Worm (Caenorhabditis elegans): ENCODE measurements around the gene ruvb-2.

ruvb-2 gene

DNA sequence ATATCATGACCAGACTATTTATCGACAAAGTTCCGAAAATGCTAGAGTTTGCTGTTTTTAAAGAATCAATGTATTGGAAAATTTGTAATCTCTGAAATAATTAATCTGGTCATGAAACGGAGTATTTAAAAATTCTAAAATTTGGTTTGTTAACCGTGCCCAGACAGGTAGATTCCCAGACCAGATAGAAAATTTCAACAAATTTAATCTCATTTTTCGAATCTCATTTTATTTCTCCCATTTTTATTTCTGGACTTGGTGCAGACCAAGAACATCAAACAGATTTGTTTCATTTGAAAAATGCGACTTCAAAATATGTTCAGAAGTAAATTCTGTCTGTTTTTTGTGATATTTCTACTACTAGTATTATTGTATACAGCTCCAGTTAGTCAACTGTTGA, 3.9 kb upstream of the ruvb-2 start, which contains the start of gene T22D1.1:
T22D1.1 (plus strand) TSS at position 301 of the 400 bp plus-strand sequence.
- TF ChIP-seq nhr-71 (tag; optimal IDR thresholded peaks at IDR 0.05) (no peak), fkh-4 (tag; optimal IDR thresholded peaks at IDR 0.05; ENCODE audit: borderline replicate concordance) (no peak), ceh-90 (tag; optimal IDR thresholded peaks at IDR 0.05) (no peak), fkh-10 (GFP tag; optimal IDR thresholded peaks at IDR 0.05) (no peak), lir-3 (tag; optimal IDR thresholded peaks at IDR 0.05; ENCODE audit: poor library complexity) (no peak), grh-1 (GFP tag; IDR thresholded peaks at IDR 0.05) (no peak), mep-1 (tag; optimal IDR thresholded peaks at IDR 0.05) (no peak), ceh-88 (GFP tag; IDR thresholded peaks at IDR 0.05) (no peak), ztf-11 (tag; optimal IDR thresholded peaks at IDR 0.05) (no peak), F16B12.6 (tag; optimal IDR thresholded peaks at IDR 0.05) (no peak), lin-15B (tag; optimal IDR thresholded peaks at IDR 0.05) (no peak)

DNA sequence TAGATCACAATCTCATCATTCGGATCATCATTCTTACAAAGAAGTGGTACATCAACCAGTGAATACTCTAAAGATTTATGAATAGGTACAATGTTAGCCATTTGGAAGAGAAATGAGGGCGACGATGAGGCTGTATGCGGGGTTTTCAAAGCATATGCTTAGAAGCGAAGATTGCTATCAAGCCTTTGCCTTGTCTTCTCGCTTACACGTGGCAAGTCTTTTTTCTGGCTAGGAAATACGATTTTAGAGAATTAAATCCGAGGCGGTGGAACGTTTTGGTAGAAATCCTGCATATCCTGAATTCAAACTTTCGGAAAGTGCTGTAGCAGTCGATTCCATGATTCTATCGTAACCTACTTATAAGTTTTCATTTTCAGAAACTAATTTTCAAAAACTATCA, 857 bp upstream of the ruvb-2 start, which contains the start of gene T22D1.18:
T22D1.18 (minus strand) TSS at position 101 of the 400 bp plus-strand sequence.
- TF ChIP-seq lin-35 (GFP tag; optimal IDR thresholded peaks at IDR 0.05) (no peak), nhr-85 (tag) (peak; percentile 67)

DNA sequence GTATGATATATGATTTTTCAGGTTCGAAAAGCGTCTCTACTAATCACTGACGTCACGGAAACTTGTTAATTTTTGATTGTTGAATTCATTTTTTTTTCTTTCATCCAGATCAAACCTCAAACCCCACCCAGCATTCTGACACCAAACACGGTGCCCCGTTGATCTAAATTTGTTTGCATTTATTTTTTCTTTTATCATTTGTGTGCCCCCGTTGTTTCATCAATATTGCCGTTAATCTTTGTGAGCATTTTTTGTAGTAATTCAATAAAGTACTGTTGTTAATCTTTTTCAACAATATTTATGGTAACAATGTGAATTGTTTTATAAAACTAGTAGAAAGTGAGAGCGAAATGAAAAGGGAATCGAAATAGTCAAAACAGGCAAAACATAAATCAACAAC, 2.4 kb downstream of the ruvb-2 start:
- TF ChIP-seq nhr-20 (tag; optimal IDR thresholded peaks at IDR 0.05) (no peak), grh-1 (GFP tag; IDR thresholded peaks at IDR 0.05) (no peak), ces-1 (GFP tag; optimal IDR thresholded peaks at IDR 0.05) (no peak), ceh-63 (GFP tag; optimal IDR thresholded peaks at IDR 0.05) (no peak), ceh-90 (tag; optimal IDR thresholded peaks at IDR 0.05) (no peak), irx-1 (tag; optimal IDR thresholded peaks at IDR 0.05) (no peak), isw-1 (GFP tag; IDR thresholded peaks at IDR 0.05) (no peak), lin-13 (GFP tag; optimal IDR thresholded peaks at IDR 0.05) (no peak)

DNA sequence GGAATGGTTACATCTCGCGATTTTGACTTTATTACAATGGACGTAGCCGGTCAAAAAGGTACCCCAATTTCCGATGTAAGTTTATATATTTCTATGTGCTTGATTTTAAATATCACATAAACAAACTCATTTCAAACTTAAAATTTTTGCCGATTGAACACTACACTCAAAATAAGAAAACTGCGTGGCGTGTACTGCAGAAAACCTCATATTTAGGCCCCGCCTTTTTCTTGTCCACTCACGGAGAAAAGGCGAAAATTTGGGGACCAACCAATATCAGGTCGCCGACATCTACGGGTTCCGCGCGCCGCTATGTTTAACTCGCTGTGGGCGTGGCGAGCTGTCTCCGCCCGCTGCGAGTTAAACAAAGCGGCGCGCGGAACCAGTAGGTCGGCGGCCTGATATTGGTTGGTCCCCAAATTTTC, 5.0 kb downstream of the ruvb-2 start:
- peak; percentile 8 for TF ChIP-seq nhr-85 (tag)
- TF ChIP-seq nhr-47 (tag; optimal IDR thresholded peaks at IDR 0.05) = peak; percentile 8
- TF ChIP-seq nhr-19 (GFP tag; conservative IDR thresholded peaks at IDR 0.05) = peak; percentile 52
- peak; percentile 71 for TF ChIP-seq snpc-4 (tag; optimal IDR thresholded peaks at IDR 0.05)

DNA sequence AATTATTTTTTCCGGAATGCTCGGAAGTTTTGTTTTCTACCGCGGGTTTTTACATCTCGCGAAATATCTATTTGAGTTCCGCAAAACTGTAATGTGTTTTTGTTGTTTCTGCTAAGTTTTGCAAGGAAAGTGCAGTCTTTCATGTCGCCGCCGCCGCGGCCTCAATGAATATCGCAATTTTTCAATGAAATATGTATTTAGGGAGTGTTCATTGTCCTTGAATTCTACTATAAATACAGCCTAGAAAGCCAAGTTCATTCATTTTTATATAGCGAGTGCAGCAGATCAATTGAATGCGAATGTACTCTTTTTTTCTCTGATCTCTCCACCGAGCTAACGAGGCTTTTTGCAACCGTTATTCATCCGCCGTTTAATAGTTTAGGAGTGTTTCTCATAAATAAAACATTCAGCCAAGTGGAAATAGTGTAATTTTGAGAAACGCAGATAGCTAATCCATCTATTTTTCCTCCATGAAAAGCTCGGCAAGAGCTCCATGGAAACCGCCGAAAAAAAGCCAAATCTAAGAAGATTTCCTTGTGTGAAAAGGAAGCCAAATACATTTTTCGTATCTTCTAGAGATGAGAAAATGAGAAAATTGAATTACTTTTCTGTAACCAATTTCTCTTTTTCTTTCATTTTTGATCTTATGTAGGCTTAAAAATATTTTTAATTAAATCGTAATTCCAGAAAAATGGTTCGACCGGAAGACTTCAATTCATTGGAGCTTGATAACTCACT, 6.2 kb downstream of the ruvb-2 start, which contains the start of gene T22D1.3:
T22D1.3 (plus strand) TSS at position 688 of the 738 bp plus-strand sequence.
- TF ChIP-seq unc-98 (GFP tag; IDR thresholded peaks at IDR 0.05) = no peak
- no peak for TF ChIP-seq mep-1 (tag; optimal IDR thresholded peaks at IDR 0.05)
- peak; percentile 46 for TF ChIP-seq dsc-1 (tag; optimal IDR thresholded peaks at IDR 0.05)
- TF ChIP-seq nhr-12 (tag; optimal IDR thresholded peaks at IDR 0.05) = no peak
- no peak for TF ChIP-seq nhr-237 (tag; optimal IDR thresholded peaks at IDR 0.05)
- no peak for TF ChIP-seq irx-1 (tag; optimal IDR thresholded peaks at IDR 0.05)
- TF ChIP-seq Y116A8C.19 (tag; optimal IDR thresholded peaks at IDR 0.05; ENCODE audit: borderline replicate concordance) = no peak
- TF ChIP-seq snu-23 (GFP tag; optimal IDR thresholded peaks at IDR 0.05) = no peak
- no peak for TF ChIP-seq ceh-8 (GFP tag; optimal IDR thresholded peaks at IDR 0.05)
- no peak for TF ChIP-seq unc-130 (tag; optimal IDR thresholded peaks at IDR 0.05)
- TF ChIP-seq nhr-76 (tag; optimal IDR thresholded peaks at IDR 0.05) = no peak
- no peak for TF ChIP-seq nhr-77 (tag; optimal IDR thresholded peaks at IDR 0.05)
- peak; percentile 46 for TF ChIP-seq fkh-8 (tag; optimal IDR thresholded peaks at IDR 0.05)
- TF ChIP-seq elt-3 (tag; optimal IDR thresholded peaks at IDR 0.05) = no peak
- TF ChIP-seq C04F5.9 (tag; optimal IDR thresholded peaks at IDR 0.05) = no peak
- no peak for TF ChIP-seq rnt-1 (tag; optimal IDR thresholded peaks at IDR 0.05)
- TF ChIP-seq hpl-2 (GFP tag; optimal IDR thresholded peaks at IDR 0.05) = no peak
- no peak for TF ChIP-seq nhr-28 (tag; optimal IDR thresholded peaks at IDR 0.05)
- no peak for TF ChIP-seq pqm-1 (tag; optimal IDR thresholded peaks at IDR 0.05)
- TF ChIP-seq ceh-90 (tag; optimal IDR thresholded peaks at IDR 0.05) = no peak
- peak; percentile 30 for TF ChIP-seq unc-86 (tag; optimal IDR thresholded peaks at IDR 0.05)
- no peak for TF ChIP-seq alr-1 (tag; optimal IDR thresholded peaks at IDR 0.05; ENCODE audit: borderline replicate concordance)
- TF ChIP-seq aha-1 (tag; optimal IDR thresholded peaks at IDR 0.05) = no peak
- TF ChIP-seq efl-1 (optimal IDR thresholded peaks at IDR 0.05) = no peak
- TF ChIP-seq efl-1 (GFP tag; optimal IDR thresholded peaks at IDR 0.05 in 1 of 2) = peak in 1 of 2 experiments; percentile 88
- no peak for TF ChIP-seq sox-4 (tag; optimal IDR thresholded peaks at IDR 0.05)

All from whole organism, L1 larva.